Fruit fly (Drosophila melanogaster) whole organism, wandering third instar larva: ENCODE measurements around the gene Rip11.

ENCODE experiments used
- foxo ChIP-seq, 2 experiments: fragments of 200-800 bp; sonication (Bioruptor generic); optimal IDR thresholded peaks; 2 replicates in 1 of 2; 3 replicates in 1 of 2; lab custom pipeline; 2016 to 2017; ENCODE audit warnings: missing biosample characterization in 2 of 2, missing genetic modification characterization in 2 of 2
- psq ChIP-seq: fragments of 200-800 bp; sonication (Bioruptor generic); optimal IDR thresholded peaks from 3 replicates; lab custom pipeline; 2017; ENCODE audit warnings: missing biosample characterization, mild to moderate bottlenecking, missing genetic modification characterization, moderate library complexity

dm6 chrX:18621649-18622346, 25.6 kb downstream of the Rip11 start:
- TF ChIP-seq foxo (GFP tag; optimal IDR thresholded peaks at IDR 0.05; lab: Kevin White, UChicago) = no peak
- no peak for TF ChIP-seq psq (GFP tag; lab: Kevin White, UChicago)
